Worm (Caenorhabditis elegans) whole organism, L4 larva: ENCODE measurements around the gene nhr-213.

Experiments
- T20F7.1 ChIP-seq: fragments of 200-800 bp; sonication (Bioruptor generic); optimal IDR thresholded peaks from 2 replicates; lab custom pipeline; 2018; ENCODE audit warnings: mild to moderate bottlenecking, missing genetic modification characterization, missing compliant biosample characterization
- T26A8.4 ChIP-seq: fragments of 200-800 bp; sonication (Bioruptor generic); IDR thresholded peaks from 2 replicates; pipeline ENCODE4 v1.3.6; 2022; ENCODE audit warnings: missing genetic modification characterization, missing compliant biosample characterization
- Y75B8A.6 ChIP-seq: fragments of 200-800 bp; sonication (Bioruptor generic); IDR thresholded peaks from 2 replicates; pipeline ENCODE4 v1.3.6; 2022; ENCODE audit warnings: missing genetic modification reagents, missing genetic modification characterization, missing compliant biosample characterization
- ZK337.2 ChIP-seq: fragments of 200-800 bp; sonication (Bioruptor generic); IDR thresholded peaks from 2 replicates; pipeline ENCODE4 v1.3.6; 2022; ENCODE audit warnings: missing genetic modification reagents, missing genetic modification characterization, missing compliant biosample characterization
- ZK546.5 ChIP-seq, 2 experiments: sonication (generic microtip); optimal IDR thresholded peaks; 2 replicates each; lab custom pipeline; 2017; ENCODE audit warnings: missing biosample characterization in 2 of 2, missing genetic modification characterization in 2 of 2
- attf-4 ChIP-seq: sonication (generic microtip); optimal IDR thresholded peaks from 3 replicates; lab custom pipeline; 2017; ENCODE audit warnings: missing biosample characterization, missing genetic modification characterization
- fkh-10 ChIP-seq: fragments of 150-350 bp; optimal IDR thresholded peaks from 2 replicates; lab custom pipeline; 2014; ENCODE audit warnings: missing biosample characterization, missing genetic modification reagents, missing genetic modification characterization
- jun-1 ChIP-seq: fragments of 150-350 bp; optimal IDR thresholded peaks from 2 replicates; lab custom pipeline; 2014; ENCODE audit warnings: missing biosample characterization, missing genetic modification reagents, missing genetic modification characterization
- lin-39 ChIP-seq: fragments of 150-350 bp; optimal IDR thresholded peaks from 2 replicates; lab custom pipeline; 2014; ENCODE audit warnings: missing biosample characterization, missing genetic modification reagents, missing genetic modification characterization
- nhr-10 ChIP-seq: fragments of 150-350 bp; optimal IDR thresholded peaks from 2 replicates; lab custom pipeline; 2014; ENCODE audit warnings: missing biosample characterization, missing genetic modification characterization
- nhr-41 ChIP-seq: fragments of 200-800 bp; sonication (Bioruptor generic); IDR thresholded peaks from 2 replicates; pipeline ENCODE4 v1.3.6; 2022; ENCODE audit warnings: missing genetic modification reagents, missing genetic modification characterization, missing compliant biosample characterization
- nhr-76 ChIP-seq: fragments of 150-350 bp; optimal IDR thresholded peaks from 2 replicates; lab custom pipeline; 2014; ENCODE audit warnings: missing biosample characterization, missing genetic modification characterization
- zfp-2 ChIP-seq: sonication (generic microtip); optimal IDR thresholded peaks from 2 replicates; lab custom pipeline; 2016; ENCODE audit warnings: mild to moderate bottlenecking, missing genetic modification characterization, missing compliant biosample characterization
- zip-11 ChIP-seq: fragments of 200-800 bp; sonication (Bioruptor generic); IDR thresholded peaks from 2 replicates; pipeline ENCODE4 v1.3.6; 2022; ENCODE audit warnings: missing genetic modification characterization, missing compliant biosample characterization

DNA sequence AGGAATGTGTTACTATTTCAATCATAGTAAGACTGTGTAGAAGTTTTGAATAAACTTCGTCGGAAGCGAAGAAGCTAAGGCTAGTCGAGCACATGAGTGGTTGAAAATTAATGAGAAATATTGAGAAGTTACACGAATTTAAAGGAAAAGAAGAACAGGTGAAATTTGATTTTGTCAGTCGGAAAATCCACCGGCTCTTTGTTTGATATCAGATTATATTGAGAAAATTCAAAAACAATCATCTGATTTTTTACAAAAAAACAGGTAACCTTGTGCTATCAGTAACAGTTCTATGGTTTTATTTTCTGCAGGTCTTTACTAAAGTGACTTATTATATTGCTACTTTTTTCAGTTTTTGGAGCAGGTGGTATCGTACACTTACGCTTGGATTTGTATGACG is 38.3 kb downstream of the nhr-213 start, which contains the start of gene srh-148:
- TF ChIP-seq jun-1 (no peak), Y75B8A.6 (GFP tag; lab: Robert Waterston, UW) (no peak), nhr-76 (tag; lab: Kevin White, UChicago) (no peak), zip-11 (GFP tag; lab: Robert Waterston, UW) (no peak), nhr-41 (GFP tag; lab: Robert Waterston, UW) (no peak), T20F7.1 (no peak), zfp-2 (tag; lab: Kevin White, UChicago) (no peak), fkh-10 (GFP tag; lab: Kevin White, UChicago) (no peak), ZK546.5 (tag; optimal IDR thresholded peaks at IDR 0.05; lab: Kevin White, UChicago) (no peak), nhr-10 (no peak), attf-4 (no peak), T26A8.4 (GFP tag; lab: Robert Waterston, UW) (no peak), lin-39 (tag; lab: Kevin White, UChicago) (no peak), ZK337.2 (GFP tag; lab: Robert Waterston, UW) (no peak)
